Worm (Caenorhabditis elegans): ENCODE measurements around the gene tag-153.
A peak's percentile ranks its signal among the peaks of the same experiment; 100 is the strongest.

The tag-153 gene

ce11 chrV:9293359-9293758 lies 29.5 kb upstream of the tag-153 start:
- TF ChIP-seq elt-1 (tag; optimal IDR thresholded peaks at IDR 0.05) (no peak), unc-55 (GFP tag; optimal IDR thresholded peaks at IDR 0.05) (peak; percentile 29), nhr-12 (tag; optimal IDR thresholded peaks at IDR 0.05) (no peak), ztf-4 (tag; optimal IDR thresholded peaks at IDR 0.05) (no peak), snpc-4 (tag; optimal IDR thresholded peaks at IDR 0.05) (no peak), nhr-21 (tag; optimal IDR thresholded peaks at IDR 0.05) (peak; percentile 3), lin-11 (tag; optimal IDR thresholded peaks at IDR 0.05) (peak; percentile 28), unc-39 (tag; optimal IDR thresholded peaks at IDR 0.05) (no peak), peb-1 (tag; optimal IDR thresholded peaks at IDR 0.05) (no peak), nhr-237 (tag; optimal IDR thresholded peaks at IDR 0.05) (no peak), sma-9 (GFP tag; optimal IDR thresholded peaks at IDR 0.05) (no peak), sma-9 (tag; optimal IDR thresholded peaks at IDR 0.05) (no peak), zag-1 (tag; optimal IDR thresholded peaks at IDR 0.05) (peak; percentile 17)

ce11 chrV:9295581-9295980 lies 27.3 kb upstream of the tag-153 start:
- peak; percentile 17 for TF ChIP-seq F13H6.1 (tag; optimal IDR thresholded peaks at IDR 0.05)
- TF ChIP-seq lin-13 (GFP tag; optimal IDR thresholded peaks at IDR 0.05), result no peak
- TF ChIP-seq ztf-11 (tag; optimal IDR thresholded peaks at IDR 0.05), result no peak

ce11 chrV:9297332-9297731 lies 25.6 kb upstream of the tag-153 start, which contains the start of gene F44A2.5:
F44A2.5 (plus strand) TSS chrV:9297632.
- no peak for TF ChIP-seq mab-5 (tag; optimal IDR thresholded peaks at IDR 0.05)
- no peak for TF ChIP-seq lsy-2 (tag; optimal IDR thresholded peaks at IDR 0.05)
- TF ChIP-seq nhr-237 (tag; optimal IDR thresholded peaks at IDR 0.05), result no peak
- TF ChIP-seq nhr-77 (tag; optimal IDR thresholded peaks at IDR 0.05), result no peak
- no peak for TF ChIP-seq lin-39 (tag; optimal IDR thresholded peaks at IDR 0.05)
- no peak for TF ChIP-seq nhr-25 (tag; optimal IDR thresholded peaks at IDR 0.05)
- no peak for TF ChIP-seq unc-55 (GFP tag; optimal IDR thresholded peaks at IDR 0.05)
- TF ChIP-seq mdl-1 (tag; optimal IDR thresholded peaks at IDR 0.05), result no peak
- no peak for TF ChIP-seq nhr-23 (tag; optimal IDR thresholded peaks at IDR 0.05)
- TF ChIP-seq ceh-16 (tag; optimal IDR thresholded peaks at IDR 0.05), result no peak

- TF ChIP-seq nhr-25 (tag; optimal IDR thresholded peaks at IDR 0.05) (no peak), mbf-1 (tag; optimal IDR thresholded peaks at IDR 0.05) (no peak), nhr-129 (tag; optimal IDR thresholded peaks at IDR 0.05) (no peak), nhr-23 (tag; optimal IDR thresholded peaks at IDR 0.05) (no peak), elt-1 (tag; optimal IDR thresholded peaks at IDR 0.05) (no peak), unc-62 (GFP tag; optimal IDR thresholded peaks at IDR 0.05) (no peak), nhr-77 (tag; optimal IDR thresholded peaks at IDR 0.05) (no peak), R02D3.7 (tag; optimal IDR thresholded peaks at IDR 0.05) (no peak), ZK546.5 (tag; optimal IDR thresholded peaks at IDR 0.05) (no peak), dmd-4 (tag; optimal IDR thresholded peaks at IDR 0.05) (no peak), peb-1 (tag; optimal IDR thresholded peaks at IDR 0.05) (no peak), ama-1 (optimal IDR thresholded peaks at IDR 0.05) (no peak), ztf-1 (GFP tag; conservative IDR thresholded peaks at IDR 0.05) (no peak)
Measured at ce11 chrV:9303026-9303425, 19.9 kb upstream of the tag-153 start, which contains the start of gene nhr-39. nhr-39 (plus strand) TSS chrV:9303326.

ce11 chrV:9305116-9305515 lies 17.8 kb upstream of the tag-153 start, which contains the start of gene F44A2.3:
F44A2.3 (plus strand) TSS chrV:9305416.
- TF ChIP-seq lin-11 (tag; optimal IDR thresholded peaks at IDR 0.05), result no peak
- no peak for TF ChIP-seq lsy-2 (tag; optimal IDR thresholded peaks at IDR 0.05)
- no peak for TF ChIP-seq lin-39 (tag; optimal IDR thresholded peaks at IDR 0.05)

- no peak for TF ChIP-seq lin-13 (GFP tag; optimal IDR thresholded peaks at IDR 0.05)
- TF ChIP-seq mbf-1 (tag; optimal IDR thresholded peaks at IDR 0.05), result no peak
- TF ChIP-seq fos-1 (tag; optimal IDR thresholded peaks at IDR 0.05), result no peak
- no peak for TF ChIP-seq nhr-129 (tag; optimal IDR thresholded peaks at IDR 0.05)
- TF ChIP-seq ceh-82 (tag; optimal IDR thresholded peaks at IDR 0.05), result no peak
- TF ChIP-seq lsy-2 (tag; optimal IDR thresholded peaks at IDR 0.05), result no peak
- TF ChIP-seq sma-9 (GFP tag; optimal IDR thresholded peaks at IDR 0.05), result no peak
- no peak for TF ChIP-seq sma-9 (tag; optimal IDR thresholded peaks at IDR 0.05)
- no peak for TF ChIP-seq nhr-10 (tag; optimal IDR thresholded peaks at IDR 0.05)
- TF ChIP-seq egl-27 (tag; optimal IDR thresholded peaks at IDR 0.05), result no peak
- no peak for TF ChIP-seq F13H6.1 (tag; optimal IDR thresholded peaks at IDR 0.05)
- no peak for TF ChIP-seq nhr-12 (tag; optimal IDR thresholded peaks at IDR 0.05)
Measured at ce11 chrV:9312377-9312776, 10.5 kb upstream of the tag-153 start.

Data from whole organism, L2 larva.